Worm (Caenorhabditis elegans) whole organism, young adult: ENCODE data around the gene R02D5.8.

Experiments
- ekl-4 ChIP-seq: fragments of 200-800 bp; sonication (Bioruptor generic); IDR thresholded peaks from 2 replicates; pipeline ENCODE4 v1.3.6; 2022; ENCODE audit warnings: missing genetic modification reagents, missing genetic modification characterization, missing compliant biosample characterization
- mel-28 ChIP-seq: sonication (generic microtip); optimal IDR thresholded peaks from 2 replicates; lab custom pipeline; 2016; ENCODE audit warnings: borderline replicate concordance, mild to moderate bottlenecking, missing genetic modification characterization, missing compliant biosample characterization
- nfyb-1 ChIP-seq: fragments of 200-800 bp; sonication (Bioruptor generic); IDR thresholded peaks from 2 replicates; pipeline ENCODE4 v1.3.6; 2022; ENCODE audit warnings: missing genetic modification reagents, missing genetic modification characterization, missing compliant biosample characterization
- nhr-120 ChIP-seq: fragments of 200-800 bp; sonication (Bioruptor generic); IDR thresholded peaks from 2 replicates; pipeline ENCODE4 v1.3.6; 2022; ENCODE audit warnings: missing genetic modification characterization, missing compliant biosample characterization
- sdz-38 ChIP-seq: sonication (generic microtip); optimal IDR thresholded peaks from 2 replicates; lab custom pipeline; 2016; ENCODE audit warnings: missing genotype, missing genetic modification characterization, missing compliant biosample characterization
- unc-130 ChIP-seq: sonication (generic microtip); optimal IDR thresholded peaks from 2 replicates; lab custom pipeline; 2016; ENCODE audit warnings: missing genetic modification reagents, missing genetic modification characterization, missing compliant biosample characterization

- TF ChIP-seq ekl-4 (GFP tag; lab: Robert Waterston, UW) = no peak
- no peak for TF ChIP-seq unc-130 (GFP tag; lab: Kevin White, UChicago)
- TF ChIP-seq sdz-38 = no peak
- no peak for TF ChIP-seq mel-28
- no peak for TF ChIP-seq nhr-120 (GFP tag; lab: Robert Waterston, UW)
- TF ChIP-seq nfyb-1 (GFP tag; lab: Robert Waterston, UW) = no peak
These were observed 25.5 kb downstream of the R02D5.8 start for ce11 chrV:14493665-14494064.
